Fruit fly (Drosophila melanogaster) whole organism, embryonic: ENCODE measurements around the gene Cyp12a5.
A peak's percentile ranks its signal among the peaks of the same experiment; 100 is the strongest.

Experiments
- Aef1 ChIP-seq: fragments of 200-800 bp; sonication (Bioruptor generic); IDR thresholded peaks from 3 replicates; pipeline ENCODE4 v1.3.6; 2022; ENCODE audit warnings: missing biosample characterization, missing genetic modification characterization
- Atf-2 ChIP-seq: fragments of 200-800 bp; sonication (Bioruptor generic); optimal IDR thresholded peaks from 2 replicates; lab custom pipeline; 2016; ENCODE audit warnings: missing biosample characterization, missing genetic modification characterization
- Blimp-1 ChIP-seq: fragments of 200-800 bp; sonication (Bioruptor generic); optimal IDR thresholded peaks from 3 replicates; lab custom pipeline; 2018; ENCODE audit warnings: missing biosample characterization, missing genetic modification characterization, mild to moderate bottlenecking, moderate library complexity, missing genetic modification reagents
- CG15073 ChIP-seq: fragments of 200-800 bp; sonication (Bioruptor generic); optimal IDR thresholded peaks from 2 replicates; lab custom pipeline; 2016; ENCODE audit warnings: missing biosample characterization, missing genetic modification characterization
- CG16813 ChIP-seq: fragments of 200-800 bp; sonication (Bioruptor generic); IDR thresholded peaks from 3 replicates; pipeline ENCODE4 v1.3.6; 2022; ENCODE audit warnings: missing biosample characterization, missing genetic modification characterization; ENCODE audit not compliant: partially characterized antibody
- CG17385 ChIP-seq: fragments of 200-800 bp; sonication (Bioruptor generic); optimal IDR thresholded peaks from 3 replicates; lab custom pipeline; 2018; ENCODE audit warnings: missing biosample characterization, mild to moderate bottlenecking, missing genetic modification characterization
- CG1832 ChIP-seq: fragments of 200-800 bp; sonication (Bioruptor generic); optimal IDR thresholded peaks from 2 replicates; lab custom pipeline; 2017; ENCODE audit warnings: missing biosample characterization, mild to moderate bottlenecking, missing genetic modification characterization, inconsistent platforms
- CG2712 ChIP-seq: fragments of 200-800 bp; optimal IDR thresholded peaks from 3 replicates; lab custom pipeline; 2019; ENCODE audit warnings: missing biosample characterization, mild to moderate bottlenecking, missing genetic modification characterization, moderate library complexity
- CG30403 ChIP-seq: fragments of 200-800 bp; sonication (Bioruptor generic); optimal IDR thresholded peaks from 3 replicates; lab custom pipeline; 2016; ENCODE audit warnings: missing biosample characterization, missing genetic modification characterization
- CG3163 ChIP-seq: fragments of 200-800 bp; sonication (Bioruptor generic); optimal IDR thresholded peaks from 3 replicates; lab custom pipeline; 2016; ENCODE audit warnings: missing biosample characterization, missing genetic modification characterization
- CG32532 ChIP-seq: fragments of 200-800 bp; sonication (Bioruptor generic); IDR thresholded peaks from 2 replicates; pipeline ENCODE4 v1.3.6; 2022; ENCODE audit warnings: missing biosample characterization, missing genetic modification characterization
- CG32772 ChIP-seq: fragments of 200-800 bp; sonication (Bioruptor generic); IDR thresholded peaks from 2 replicates; pipeline ENCODE4 v1.3.6; 2022; ENCODE audit warnings: missing biosample characterization, missing genetic modification characterization
- CG34422 ChIP-seq: fragments of 200-800 bp; sonication (Bioruptor generic); IDR thresholded peaks from 3 replicates; pipeline ENCODE4 v1.3.6; 2022; ENCODE audit warnings: missing biosample characterization, missing genetic modification characterization
- CG4282 ChIP-seq: fragments of 200-800 bp; sonication (Bioruptor generic); optimal IDR thresholded peaks from 2 replicates; lab custom pipeline; 2016; ENCODE audit warnings: missing biosample characterization, missing genetic modification characterization
- CG4707 ChIP-seq: fragments of 200-800 bp; sonication (Bioruptor generic); optimal IDR thresholded peaks from 2 replicates; lab custom pipeline; 2018; ENCODE audit warnings: missing biosample characterization, mild to moderate bottlenecking, missing genetic modification characterization, moderate library complexity
- CG6689 ChIP-seq: fragments of 200-800 bp; sonication (Bioruptor generic); IDR thresholded peaks from 2 replicates; pipeline ENCODE4 v1.3.6; 2022; ENCODE audit warnings: missing biosample characterization, missing genetic modification characterization
- CG7745 ChIP-seq: fragments of 200-800 bp; sonication (Bioruptor generic); optimal IDR thresholded peaks from 2 replicates; lab custom pipeline; 2018; ENCODE audit warnings: missing biosample characterization, mild to moderate bottlenecking, missing genetic modification characterization, moderate library complexity
- CG7987 ChIP-seq: fragments of 200-800 bp; sonication (Bioruptor generic); optimal IDR thresholded peaks from 2 replicates; lab custom pipeline; 2018; ENCODE audit warnings: missing biosample characterization, mild to moderate bottlenecking, missing genetic modification characterization, moderate library complexity
- CG8290 ChIP-seq, 3 experiments: fragments of 200-800 bp; sonication (Bioruptor generic); optimal IDR thresholded peaks; 2 replicates each; lab custom pipeline; 2016 to 2019; ENCODE audit warnings: missing biosample characterization in 3 of 3, missing genetic modification characterization in 3 of 3, mild to moderate bottlenecking in 2 of 3, moderate library complexity in 1 of 3
- CG8924 ChIP-seq: fragments of 200-800 bp; optimal IDR thresholded peaks from 3 replicates; lab custom pipeline; 2019; ENCODE audit warnings: missing biosample characterization, mild to moderate bottlenecking, missing genetic modification characterization, moderate library complexity
- Camta ChIP-seq: fragments of 200-800 bp; sonication (Bioruptor generic); optimal IDR thresholded peaks from 2 replicates; lab custom pipeline; 2016; ENCODE audit warnings: missing biosample characterization, missing genetic modification characterization
- Dll ChIP-seq: fragments of 200-800 bp; sonication (Bioruptor generic); IDR thresholded peaks from 4 replicates; pipeline ENCODE4 v1.3.6; 2022; ENCODE audit warnings: missing biosample characterization, missing genetic modification characterization; ENCODE audit not compliant: partially characterized antibody
- Ets65A ChIP-seq: fragments of 200-800 bp; sonication (Bioruptor generic); peaks from one replicate; lab custom pipeline; 2016; ENCODE audit warnings: missing biosample characterization, missing genetic modification characterization
- Fer1 ChIP-seq: fragments of 200-800 bp; sonication (Bioruptor generic); optimal IDR thresholded peaks from 2 replicates; lab custom pipeline; 2017; ENCODE audit warnings: missing biosample characterization, mild to moderate bottlenecking, missing genetic modification characterization
- Lim3 ChIP-seq: fragments of 200-800 bp; sonication (Bioruptor generic); IDR thresholded peaks from 2 replicates; pipeline ENCODE4 v1.3.6; 2022; ENCODE audit warnings: missing biosample characterization, missing genetic modification characterization
- NFAT ChIP-seq: fragments of 200-800 bp; sonication (Bioruptor generic); IDR thresholded peaks from 2 replicates; pipeline ENCODE4 v1.3.6; 2022; ENCODE audit warnings: missing biosample characterization, missing genetic modification characterization
- Pdp1 ChIP-seq, 2 experiments: fragments of 200-800 bp; sonication (Bioruptor generic); optimal IDR thresholded peaks; 3 replicates each; lab custom pipeline; 2016; ENCODE audit warnings: missing biosample characterization in 2 of 2, missing genetic modification characterization in 2 of 2, mild to moderate bottlenecking in 1 of 2, moderate library complexity in 1 of 2
- Rfx ChIP-seq: fragments of 200-800 bp; sonication (Bioruptor generic); IDR thresholded peaks from 2 replicates; pipeline ENCODE4 v1.3.6; 2022; ENCODE audit warnings: missing biosample characterization, missing genetic modification characterization
- Taf1 ChIP-seq: fragments of 200-800 bp; sonication (Bioruptor generic); IDR thresholded peaks from 2 replicates; pipeline ENCODE4 v1.3.6; 2022; ENCODE audit warnings: missing biosample characterization, missing genetic modification characterization
- Xrp1 ChIP-seq: fragments of 200-800 bp; sonication (Bioruptor generic); IDR thresholded peaks from 2 replicates; pipeline ENCODE4 v1.3.6; 2022; ENCODE audit warnings: missing biosample characterization, missing genetic modification characterization
- YL-1 ChIP-seq: fragments of 200-800 bp; sonication (Bioruptor generic); optimal IDR thresholded peaks from 3 replicates; lab custom pipeline; 2017; ENCODE audit warnings: missing biosample characterization, mild to moderate bottlenecking, missing genetic modification characterization
- az2 ChIP-seq: fragments of 200-800 bp; sonication (Bioruptor generic); optimal IDR thresholded peaks from 3 replicates; lab custom pipeline; 2016; ENCODE audit warnings: missing biosample characterization, missing genetic modification characterization
- chinmo ChIP-seq: fragments of 200-800 bp; sonication (Bioruptor generic); IDR thresholded peaks from 4 replicates; pipeline ENCODE4 v1.3.6; 2022; ENCODE audit warnings: missing biosample characterization, missing genetic modification characterization; ENCODE audit not compliant: partially characterized antibody
- chm ChIP-seq: fragments of 200-800 bp; sonication (Bioruptor generic); IDR thresholded peaks from 2 replicates; pipeline ENCODE4 v1.3.6; 2022; ENCODE audit warnings: missing biosample characterization, missing genetic modification characterization
- fd102C ChIP-seq: fragments of 200-800 bp; sonication (Bioruptor generic); optimal IDR thresholded peaks from 2 replicates; lab custom pipeline; 2018; ENCODE audit warnings: missing biosample characterization, mild to moderate bottlenecking, missing genetic modification characterization, moderate library complexity
- ftz-f1 ChIP-seq: fragments of 200-800 bp; sonication (Bioruptor generic); optimal IDR thresholded peaks from 2 replicates; lab custom pipeline; 2016; ENCODE audit warnings: missing biosample characterization, missing genetic modification characterization
- gsb-n ChIP-seq: fragments of 200-800 bp; sonication (Bioruptor generic); optimal IDR thresholded peaks from 3 replicates; lab custom pipeline; 2018; ENCODE audit warnings: missing biosample characterization, mild to moderate bottlenecking, missing genetic modification characterization
- her ChIP-seq: fragments of 200-800 bp; sonication (Bioruptor generic); optimal IDR thresholded peaks from 2 replicates; lab custom pipeline; 2016; ENCODE audit warnings: missing biosample characterization, missing genetic modification characterization
- ken ChIP-seq: fragments of 200-800 bp; sonication (Bioruptor generic); IDR thresholded peaks from 3 replicates; pipeline ENCODE4 v1.3.6; 2022; ENCODE audit warnings: missing biosample characterization, missing genetic modification characterization
- kni ChIP-seq: fragments of 200-800 bp; sonication (Bioruptor generic); optimal IDR thresholded peaks from 3 replicates; lab custom pipeline; 2017; ENCODE audit warnings: mild to moderate bottlenecking, missing biosample characterization, missing genetic modification reagents, missing genetic modification characterization
- pan ChIP-seq, 4 experiments: fragments of >200 bp in 3 of 4; fragments of 200-800 bp in 1 of 4; sonication (Bioruptor generic) in 1 of 4; optimal IDR thresholded peaks in 3 of 4; IDR thresholded peaks in 1 of 4; 2 replicates each; pipeline versions ENCODE4 v1.3.6 to Lab custom; 2017 to 2022; ENCODE audit warnings: missing biosample characterization in 2 of 4, missing genetic modification characterization in 2 of 4, mixed read lengths in 1 of 4
- scrt ChIP-seq: fragments of 200-800 bp; sonication (Bioruptor generic); optimal IDR thresholded peaks from 2 replicates; lab custom pipeline; 2018; ENCODE audit warnings: missing biosample characterization, mild to moderate bottlenecking, missing genetic modification characterization, moderate library complexity
- sens ChIP-seq: fragments of 200-800 bp; sonication (Bioruptor generic); peaks from one replicate; lab custom pipeline; 2016; ENCODE audit warnings: missing biosample characterization, missing genetic modification characterization
- slou ChIP-seq: fragments of 200-800 bp; sonication (Bioruptor generic); optimal IDR thresholded peaks from 3 replicates; lab custom pipeline; 2016; ENCODE audit warnings: missing biosample characterization, missing genetic modification characterization
- sqz ChIP-seq: fragments of 200-800 bp; sonication (Bioruptor generic); optimal IDR thresholded peaks from 3 replicates; lab custom pipeline; 2018; ENCODE audit warnings: missing biosample characterization, mild to moderate bottlenecking, missing genetic modification characterization
- tx ChIP-seq: fragments of 200-800 bp; sonication (Bioruptor generic); optimal IDR thresholded peaks from 2 replicates; lab custom pipeline; 2016; ENCODE audit warnings: missing biosample characterization, missing genetic modification characterization
- wdn ChIP-seq: fragments of 200-800 bp; sonication (Bioruptor generic); IDR thresholded peaks from 2 replicates; pipeline ENCODE4 v1.3.6; 2022; ENCODE audit warnings: missing biosample characterization, missing genetic modification characterization

The Cyp12a5 gene

dm6 chr3R:19165620-19166055 lies 33.2 kb downstream of the Cyp12a5 start (continued):
- TF ChIP-seq her (GFP tag; lab: Kevin White, UChicago) (no peak), CG8290 (GFP tag; optimal IDR thresholded peaks at IDR 0.05; lab: Kevin White, UChicago) (no peak), CG8290 (tag; optimal IDR thresholded peaks at IDR 0.05; lab: Kevin White, UChicago) (no peak), slou (no peak), CG7745 (no peak), ken (GFP tag; lab: Robert Waterston, UW) (no peak), CG4282 (GFP tag; lab: Kevin White, UChicago) (no peak), CG3163 (GFP tag; lab: Kevin White, UChicago) (peak; percentile 98), CG34422 (GFP tag; lab: Robert Waterston, UW) (0 out of 3 replicates have a peak, but pooled peaks have one; percentile 34), CG2712 (tag; lab: Kevin White, UChicago) (peak; percentile 5), Taf1 (GFP tag; lab: Robert Waterston, UW) (no peak), fd102C (no peak)

dm6 chr3R:19166077-19166778 lies 33.8 kb downstream of the Cyp12a5 start:
- TF ChIP-seq CG8924 (tag; lab: Kevin White, UChicago): peak; percentile 56
- 0 out of 4 replicates have a peak, but pooled peaks have one; percentile 19 for TF ChIP-seq Dll (GFP tag; lab: Robert Waterston, UW)
- no peak for TF ChIP-seq NFAT (GFP tag; lab: Robert Waterston, UW)
- no peak for TF ChIP-seq CG7987
- TF ChIP-seq Aef1 (GFP tag; lab: Robert Waterston, UW): no peak
- no peak for TF ChIP-seq wdn (GFP tag; lab: Robert Waterston, UW)
- TF ChIP-seq CG32532 (GFP tag; lab: Robert Waterston, UW): peak; percentile 14; the same call in 1 of the 2 replicates
- no peak for TF ChIP-seq tx
- TF ChIP-seq Blimp-1: peak; percentile 63
- TF ChIP-seq Rfx (GFP tag; lab: Robert Waterston, UW): peak; percentile 13; the same call in 1 of the 2 replicates
- peak; percentile 4 for TF ChIP-seq CG17385 (GFP tag; lab: Kevin White, UChicago)
- TF ChIP-seq CG32772: 0 out of 2 replicates have a peak, but pooled peaks have one; percentile 28
- peak in 1 of 2 experiments; percentile 37 for TF ChIP-seq Pdp1 (GFP tag; optimal IDR thresholded peaks at IDR 0.05; lab: Kevin White, UChicago)
- no peak for TF ChIP-seq CG1832
- TF ChIP-seq gsb-n (tag; lab: Kevin White, UChicago): peak; percentile 1
- no peak for TF ChIP-seq Atf-2 (GFP tag; lab: Kevin White, UChicago)
- TF ChIP-seq sens: peak; percentile 83
- TF ChIP-seq scrt (GFP tag; lab: Kevin White, UChicago): peak; percentile 82
- peak; percentile 75 for TF ChIP-seq kni (GFP tag; lab: Kevin White, UChicago)
- TF ChIP-seq Ets65A (GFP tag; lab: Kevin White, UChicago): peak; percentile 3
- TF ChIP-seq CG30403 (GFP tag; lab: Kevin White, UChicago): no peak
- TF ChIP-seq CG16813 (GFP tag; lab: Robert Waterston, UW): no peak
- peak; percentile 62 for TF ChIP-seq az2 (GFP tag; lab: Kevin White, UChicago)
- TF ChIP-seq ftz-f1 (GFP tag; lab: Kevin White, UChicago): no peak
- TF ChIP-seq CG15073 (GFP tag; lab: Kevin White, UChicago): no peak
- TF ChIP-seq CG4707 (GFP tag; lab: Kevin White, UChicago): peak; percentile 27
- peak; percentile 97 for TF ChIP-seq sqz (GFP tag; lab: Kevin White, UChicago)
- no peak for TF ChIP-seq Fer1 (GFP tag; lab: Kevin White, UChicago)
- TF ChIP-seq chinmo (GFP tag; lab: Robert Waterston, UW): peak; percentile 55; the same call in 1 of the 4 replicates
- TF ChIP-seq chm (GFP tag; lab: Robert Waterston, UW): 0 out of 2 replicates have a peak, but pooled peaks have one; percentile 17
- no peak for TF ChIP-seq Camta (GFP tag; lab: Kevin White, UChicago)
- TF ChIP-seq pan (optimal IDR thresholded peaks at IDR 0.05; lab: Kevin White, UChicago): no peak
- no peak for TF ChIP-seq pan (GFP tag; optimal IDR thresholded peaks at IDR 0.05 in 1 of 2, IDR thresholded peaks at IDR 0.05 in 1 of 2)
- no peak for TF ChIP-seq CG6689
- no peak for TF ChIP-seq Lim3 (GFP tag; lab: Robert Waterston, UW)
- no peak for TF ChIP-seq YL-1
- TF ChIP-seq Xrp1 (GFP tag; lab: Robert Waterston, UW): peak; percentile 24; the same call in 1 of the 2 replicates
